Worm (Caenorhabditis elegans): Measurements from ENCODE around the gene pink-1.

DNA sequence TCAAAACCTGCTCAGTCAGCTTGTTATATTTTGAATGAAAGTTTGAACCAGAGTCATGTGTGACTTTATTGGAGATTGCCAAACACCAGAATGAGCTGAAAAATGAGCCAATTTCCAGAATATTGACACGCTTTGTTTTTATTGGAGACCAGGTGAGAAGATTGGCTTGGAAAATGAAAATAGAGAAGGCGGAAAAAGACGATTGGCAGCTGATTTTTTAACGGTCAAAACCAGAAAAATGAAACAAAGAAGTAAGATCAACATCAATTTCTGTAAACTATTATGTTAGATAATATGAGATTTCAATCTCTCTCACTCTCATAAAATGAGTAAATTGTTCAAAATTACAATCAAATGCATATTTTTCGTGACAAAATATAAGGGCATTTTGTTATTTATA is 37.6 kb upstream of the pink-1 start, which contains the start of gene srx-114:
- TF ChIP-seq unc-62 (GFP tag; optimal IDR thresholded peaks at IDR 0.05) (no peak), zim-3 (tag; optimal IDR thresholded peaks at IDR 0.05) (no peak)
